Fruit fly (Drosophila melanogaster): ENCODE measurements around the gene CG5116.
A peak's percentile ranks its signal among the peaks of the same experiment; 100 is the strongest.

Gene CG5116

dm6 chr3R:25518584-25518983, 35.7 kb downstream of the CG5116 start:
- no peak for TF ChIP-seq vvl (GFP tag; IDR thresholded peaks at IDR 0.05)
- TF ChIP-seq grau (tag; optimal IDR thresholded peaks at IDR 0.05) = no peak
- no peak for TF ChIP-seq zfh2 (GFP tag; optimal IDR thresholded peaks at IDR 0.05)
- peak; percentile 60 for TF ChIP-seq cg (GFP tag; optimal IDR thresholded peaks at IDR 0.05)
- TF ChIP-seq br (optimal IDR thresholded peaks at IDR 0.05) = no peak
- 0 out of 2 replicates have a peak, but pooled peaks have one; percentile 28 for TF ChIP-seq CG32767 (GFP tag; IDR thresholded peaks at IDR 0.05)
- TF ChIP-seq CG6272 (GFP tag; IDR thresholded peaks at IDR 0.05) = no peak
- TF ChIP-seq Med (GFP tag) = peak; percentile 49
- no peak for TF ChIP-seq CG31388 (GFP tag; optimal IDR thresholded peaks at IDR 0.05)

- TF ChIP-seq fd3F (GFP tag; optimal IDR thresholded peaks at IDR 0.05) (no peak), Six4 (GFP tag; optimal IDR thresholded peaks at IDR 0.05) (peak; percentile 11), CG2678 (tag; optimal IDR thresholded peaks at IDR 0.05) (peak; percentile 57), CG9727 (GFP tag; optimal IDR thresholded peaks at IDR 0.05) (peak; percentile 7), dan (GFP tag; IDR thresholded peaks at IDR 0.05) (no peak), gcm (GFP tag; optimal IDR thresholded peaks at IDR 0.05) (no peak), Ptx1 (GFP tag; IDR thresholded peaks at IDR 0.05) (0 out of 2 replicates have a peak, but pooled peaks have one; percentile 7), sisA (GFP tag; IDR thresholded peaks at IDR 0.05) (no peak), CG32767 (GFP tag; IDR thresholded peaks at IDR 0.05) (no peak), cwo (GFP tag; optimal IDR thresholded peaks at IDR 0.05) (peak; percentile 5), sob (GFP tag; IDR thresholded peaks at IDR 0.05) (0 out of 2 replicates have a peak, but pooled peaks have one; percentile 27), trh (GFP tag; optimal IDR thresholded peaks at IDR 0.05) (no peak), Dp (GFP tag; optimal IDR thresholded peaks at IDR 0.05) (no peak), nerfin-1 (tag; optimal IDR thresholded peaks at IDR 0.05) (peak; percentile 82), CG2120 (GFP tag; optimal IDR thresholded peaks at IDR 0.05) (peak; percentile 14), CG31441 (GFP tag; IDR thresholded peaks at IDR 0.05) (peak; percentile 60), hbn (GFP tag; IDR thresholded peaks at IDR 0.05; ENCODE audit: partially characterized antibody) (no peak), CG4730 (GFP tag; IDR thresholded peaks at IDR 0.05) (no peak), CG6765 (GFP tag; optimal IDR thresholded peaks at IDR 0.05) (no peak), nau (GFP tag; optimal IDR thresholded peaks at IDR 0.05) (peak; percentile 0), Vsx1 (GFP tag; optimal IDR thresholded peaks at IDR 0.05) (no peak), Meics (GFP tag; optimal IDR thresholded peaks at IDR 0.05) (peak; percentile 26), CrebB (tag; optimal IDR thresholded peaks at IDR 0.05) (no peak), her (GFP tag; optimal IDR thresholded peaks at IDR 0.05) (no peak), CG14014 (GFP tag; IDR thresholded peaks at IDR 0.05) (no peak), pb (GFP tag; optimal IDR thresholded peaks at IDR 0.05) (no peak), CG4617 (GFP tag; optimal IDR thresholded peaks at IDR 0.05; ENCODE audit: borderline replicate concordance) (no peak), CG13894 (tag; optimal IDR thresholded peaks at IDR 0.05) (no peak), pros (GFP tag; optimal IDR thresholded peaks at IDR 0.05) (peak; percentile 29), Eip74EF (GFP tag; optimal IDR thresholded peaks at IDR 0.05) (no peak), CG5953 (GFP tag; IDR thresholded peaks at IDR 0.05) (no peak), C15 (GFP tag; IDR thresholded peaks at IDR 0.05) (no peak), chif (GFP tag; optimal IDR thresholded peaks at IDR 0.05) (no peak), fd102C (GFP tag; optimal IDR thresholded peaks at IDR 0.05) (no peak), lmd (GFP tag; IDR thresholded peaks at IDR 0.05) (0 out of 2 replicates have a peak, but pooled peaks have one; percentile 8), CG18262 (tag; optimal IDR thresholded peaks at IDR 0.05) (peak; percentile 56), Chrac-16 (GFP tag; optimal IDR thresholded peaks at IDR 0.05) (peak; percentile 8), CG2199 (GFP tag; IDR thresholded peaks at IDR 0.05) (0 out of 3 replicates have a peak, but pooled peaks have one; percentile 53), Max (GFP tag; optimal IDR thresholded peaks at IDR 0.05) (no peak), maf-S (GFP tag; optimal IDR thresholded peaks at IDR 0.05) (no peak), CG6854 (GFP tag; optimal IDR thresholded peaks at IDR 0.05) (no peak)
Measured at dm6 chr3R:25519465-25520071, 36.7 kb downstream of the CG5116 start.

Data from whole organism, embryonic.